Fruit fly (Drosophila melanogaster) whole organism, pupa: ENCODE results near the gene Osi18.
A peak's percentile ranks its signal among the peaks of the same experiment; 100 is the strongest.

ENCODE experiments used
- CG10348 ChIP-seq: fragments of 200-800 bp; sonication (Bioruptor generic); IDR thresholded peaks from 2 replicates; pipeline ENCODE4 v1.3.6; 2022; ENCODE audit warnings: missing biosample characterization, missing genetic modification characterization
- CG12605 ChIP-seq: fragments of 200-800 bp; sonication (Bioruptor generic); IDR thresholded peaks from 2 replicates; pipeline ENCODE4 v1.3.6; 2022; ENCODE audit warnings: missing biosample characterization, missing genetic modification characterization
- CG13204 ChIP-seq: fragments of 200-800 bp; sonication (Bioruptor generic); optimal IDR thresholded peaks from 2 replicates; lab custom pipeline; 2018; ENCODE audit warnings: missing biosample characterization, mild to moderate bottlenecking, missing genetic modification characterization, moderate library complexity
- CG14655 ChIP-seq: fragments of 200-800 bp; sonication (Bioruptor generic); optimal IDR thresholded peaks from 3 replicates; lab custom pipeline; 2017; ENCODE audit warnings: mild to moderate bottlenecking, missing biosample characterization, missing genetic modification reagents, missing genetic modification characterization
- CG15710 ChIP-seq: fragments of 200-800 bp; sonication (Bioruptor generic); optimal IDR thresholded peaks from 2 replicates; lab custom pipeline; 2018; ENCODE audit warnings: missing biosample characterization, mild to moderate bottlenecking, missing genetic modification characterization, moderate library complexity
- CG17806 ChIP-seq: fragments of 200-800 bp; sonication (Bioruptor generic); optimal IDR thresholded peaks from 2 replicates; lab custom pipeline; 2018; ENCODE audit warnings: missing biosample characterization, mild to moderate bottlenecking, missing genetic modification characterization, moderate library complexity
- CG32121 ChIP-seq: fragments of 200-800 bp; sonication (Bioruptor generic); IDR thresholded peaks from 2 replicates; pipeline ENCODE4 v1.3.6; 2022; ENCODE audit warnings: missing biosample characterization, missing genetic modification characterization
- CG34367 ChIP-seq: fragments of 200-800 bp; sonication (Bioruptor generic); optimal IDR thresholded peaks from 2 replicates; lab custom pipeline; 2018; ENCODE audit warnings: missing biosample characterization, mild to moderate bottlenecking, missing genetic modification characterization
- CG4496 ChIP-seq: fragments of 200-800 bp; sonication (Bioruptor generic); IDR thresholded peaks from 3 replicates; pipeline ENCODE4 v1.3.6; 2022; ENCODE audit warnings: missing biosample characterization, missing genetic modification characterization
- CG8159 ChIP-seq: fragments of 200-800 bp; sonication (Bioruptor generic); optimal IDR thresholded peaks from 3 replicates; lab custom pipeline; 2018; ENCODE audit warnings: missing biosample characterization, mild to moderate bottlenecking, missing genetic modification characterization, moderate library complexity
- CG8301 ChIP-seq: fragments of 200-800 bp; sonication (Bioruptor generic); optimal IDR thresholded peaks from 2 replicates; lab custom pipeline; 2018; ENCODE audit warnings: missing biosample characterization, mild to moderate bottlenecking, missing genetic modification characterization
- CG9948 ChIP-seq: fragments of 200-800 bp; sonication (Bioruptor generic); optimal IDR thresholded peaks from 2 replicates; lab custom pipeline; 2018; ENCODE audit warnings: missing biosample characterization, mild to moderate bottlenecking, missing genetic modification characterization, moderate library complexity
- D1 ChIP-seq: fragments of 200-800 bp; sonication (Bioruptor generic); optimal IDR thresholded peaks from 2 replicates; lab custom pipeline; 2018; ENCODE audit warnings: missing biosample characterization, mild to moderate bottlenecking, missing genetic modification characterization, moderate library complexity
- EcR ChIP-seq: fragments of 200-800 bp; sonication (Bioruptor generic); optimal IDR thresholded peaks from 3 replicates; lab custom pipeline; 2019; ENCODE audit warnings: missing biosample characterization, missing genetic modification characterization, mild to moderate bottlenecking, moderate library complexity, missing genetic modification reagents
- Ets98B ChIP-seq: fragments of 200-800 bp; sonication (Bioruptor generic); IDR thresholded peaks from 2 replicates; pipeline ENCODE4 v1.3.6; 2022; ENCODE audit warnings: missing biosample characterization, missing genetic modification characterization
- Pif1A ChIP-seq: fragments of 200-800 bp; sonication (Bioruptor generic); optimal IDR thresholded peaks from 3 replicates; lab custom pipeline; 2016; ENCODE audit warnings: missing biosample characterization, missing genetic modification characterization
- Pif1B ChIP-seq: fragments of 200-800 bp; sonication (Bioruptor generic); optimal IDR thresholded peaks from 3 replicates; lab custom pipeline; 2016; ENCODE audit warnings: missing biosample characterization, missing genetic modification characterization
- Snoo ChIP-seq: fragments of 200-800 bp; sonication (Bioruptor generic); optimal IDR thresholded peaks from 3 replicates; lab custom pipeline; 2017; ENCODE audit warnings: missing biosample characterization, mild to moderate bottlenecking, missing genetic modification characterization, inconsistent platforms
- fd96Ca ChIP-seq: fragments of 200-800 bp; sonication (Bioruptor generic); IDR thresholded peaks from 3 replicates; pipeline ENCODE4 v1.3.6; 2022; ENCODE audit warnings: missing biosample characterization, missing genetic modification characterization
- gl ChIP-seq: fragments of 200-800 bp; sonication (Bioruptor generic); optimal IDR thresholded peaks from 2 replicates; lab custom pipeline; 2018; ENCODE audit warnings: missing biosample characterization, mild to moderate bottlenecking, missing genetic modification characterization
- rn ChIP-seq: fragments of 200-800 bp; sonication (Bioruptor generic); IDR thresholded peaks from 2 replicates; pipeline ENCODE4 v1.3.6; 2022; ENCODE audit warnings: missing biosample characterization, missing genetic modification characterization

The Osi18 gene

dm6 chr3R:6348943-6349342 is 18.9 kb downstream of the Osi18 start, which contains the start of gene Hr83:
Hr83 (plus strand) TSS chr3R:6349243.
- TF ChIP-seq Snoo (tag; lab: Kevin White, UChicago) (no peak), CG15710 (tag; lab: Kevin White, UChicago) (no peak), CG12605 (no peak), CG4496 (GFP tag; lab: Robert Waterston, UW) (no peak), CG14655 (GFP tag; lab: Kevin White, UChicago) (no peak)

- no peak for TF ChIP-seq EcR (GFP tag; lab: Kevin White, UChicago)
- TF ChIP-seq CG12605, result no peak
- TF ChIP-seq fd96Ca (GFP tag; lab: Robert Waterston, UW), result no peak
- TF ChIP-seq rn, result no peak
- no peak for TF ChIP-seq CG8301 (tag; lab: Kevin White, UChicago)
- no peak for TF ChIP-seq CG13204 (GFP tag; lab: Kevin White, UChicago)
- TF ChIP-seq Pif1B (GFP tag; lab: Kevin White, UChicago), result no peak
- TF ChIP-seq CG34367 (tag; lab: Kevin White, UChicago), result no peak
- TF ChIP-seq Snoo (tag; lab: Kevin White, UChicago), result no peak
- no peak for TF ChIP-seq CG14655 (GFP tag; lab: Kevin White, UChicago)
These were observed 20.7 kb downstream of the Osi18 start, which contains the start of gene Pak for dm6 chr3R:6350755-6351154. Pak (plus strand) TSS chr3R:6350896.

- TF ChIP-seq D1 (tag; lab: Kevin White, UChicago) (no peak), CG34367 (tag; lab: Kevin White, UChicago) (no peak), CG14655 (GFP tag; lab: Kevin White, UChicago) (no peak), Pif1A (GFP tag; lab: Kevin White, UChicago) (no peak), fd96Ca (GFP tag; lab: Robert Waterston, UW) (no peak), CG8159 (no peak), Pif1B (GFP tag; lab: Kevin White, UChicago) (no peak), CG4496 (GFP tag; lab: Robert Waterston, UW) (peak; percentile 16; the same call in 1 of the 3 replicates), CG9948 (tag; lab: Kevin White, UChicago) (no peak), Ets98B (GFP tag; lab: Robert Waterston, UW) (no peak; the same call in 1 of the 2 replicates), CG10348 (no peak), CG17806 (tag; lab: Kevin White, UChicago) (no peak), CG32121 (GFP tag; lab: Robert Waterston, UW) (no peak), EcR (GFP tag; lab: Kevin White, UChicago) (peak; percentile 23), Snoo (tag; lab: Kevin White, UChicago) (no peak), CG13204 (GFP tag; lab: Kevin White, UChicago) (no peak)
These were observed 21.1 kb downstream of the Osi18 start for dm6 chr3R:6351181-6351580.

- TF ChIP-seq CG13204 (GFP tag; lab: Kevin White, UChicago), result no peak
- no peak for TF ChIP-seq CG12605
- TF ChIP-seq Snoo (tag; lab: Kevin White, UChicago), result no peak
- peak; percentile 75 for TF ChIP-seq CG8301 (tag; lab: Kevin White, UChicago)
- 0 out of 2 replicates have a peak, but pooled peaks have one; percentile 22 for TF ChIP-seq Ets98B (GFP tag; lab: Robert Waterston, UW)
- TF ChIP-seq CG14655 (GFP tag; lab: Kevin White, UChicago), result peak; percentile 80
- TF ChIP-seq Pif1B (GFP tag; lab: Kevin White, UChicago), result peak; percentile 27
- no peak for TF ChIP-seq rn
- TF ChIP-seq CG4496 (GFP tag; lab: Robert Waterston, UW), result 0 out of 3 replicates have a peak, but pooled peaks have one; percentile 5
- TF ChIP-seq EcR (GFP tag; lab: Kevin White, UChicago), result no peak
- peak; percentile 31 for TF ChIP-seq CG17806 (tag; lab: Kevin White, UChicago)
- TF ChIP-seq Pif1A (GFP tag; lab: Kevin White, UChicago), result peak; percentile 59
- TF ChIP-seq CG15710 (tag; lab: Kevin White, UChicago), result peak; percentile 26
- TF ChIP-seq D1 (tag; lab: Kevin White, UChicago), result no peak
- TF ChIP-seq gl (tag; lab: Kevin White, UChicago), result no peak
- TF ChIP-seq CG9948 (tag; lab: Kevin White, UChicago), result peak; percentile 30
- no peak for TF ChIP-seq CG10348
- peak; percentile 46; the same call in 1 of the 3 replicates for TF ChIP-seq fd96Ca (GFP tag; lab: Robert Waterston, UW)
- TF ChIP-seq CG32121 (GFP tag; lab: Robert Waterston, UW), result peak; percentile 54; the same call in 1 of the 2 replicates
- peak; percentile 6 for TF ChIP-seq CG34367 (tag; lab: Kevin White, UChicago)
- TF ChIP-seq CG8159, result peak; percentile 30
These were observed 21.8 kb downstream of the Osi18 start for dm6 chr3R:6351696-6352378.

dm6 chr3R:6352436-6352835 is 22.4 kb downstream of the Osi18 start:
- TF ChIP-seq rn (no peak), CG13204 (GFP tag; lab: Kevin White, UChicago) (no peak), Pif1A (GFP tag; lab: Kevin White, UChicago) (no peak), Snoo (tag; lab: Kevin White, UChicago) (no peak), CG8159 (no peak), CG12605 (no peak), CG34367 (tag; lab: Kevin White, UChicago) (no peak), D1 (tag; lab: Kevin White, UChicago) (no peak), Pif1B (GFP tag; lab: Kevin White, UChicago) (no peak), fd96Ca (GFP tag; lab: Robert Waterston, UW) (no peak), CG4496 (GFP tag; lab: Robert Waterston, UW) (no peak), CG10348 (no peak), Ets98B (GFP tag; lab: Robert Waterston, UW) (no peak), EcR (GFP tag; lab: Kevin White, UChicago) (no peak), CG8301 (tag; lab: Kevin White, UChicago) (no peak), CG17806 (tag; lab: Kevin White, UChicago) (no peak), CG9948 (tag; lab: Kevin White, UChicago) (no peak)
